Fruit fly (Drosophila melanogaster) whole organism, embryonic: Measurements from ENCODE around the gene Esyt2.

ENCODE experiments used
- CG10147 ChIP-seq: fragments of 200-800 bp; sonication (Bioruptor generic); optimal IDR thresholded peaks from 2 replicates; lab custom pipeline; 2019; ENCODE audit warnings: missing biosample characterization, mild to moderate bottlenecking, missing genetic modification characterization, moderate library complexity
- CG12236 ChIP-seq: fragments of 200-800 bp; sonication (Bioruptor generic); optimal IDR thresholded peaks from 2 replicates; lab custom pipeline; 2016; ENCODE audit warnings: missing biosample characterization, missing genetic modification characterization
- CG12391 ChIP-seq: fragments of 200-800 bp; sonication (Bioruptor generic); optimal IDR thresholded peaks from 3 replicates; lab custom pipeline; 2018; ENCODE audit warnings: missing biosample characterization, mild to moderate bottlenecking, missing genetic modification characterization, moderate library complexity
- CG13624 ChIP-seq: fragments of 200-800 bp; sonication (Bioruptor generic); optimal IDR thresholded peaks from 2 replicates; lab custom pipeline; 2016; ENCODE audit warnings: missing biosample characterization, missing genetic modification characterization
- CG14860 ChIP-seq: fragments of 200-800 bp; sonication (Bioruptor generic); IDR thresholded peaks from 3 replicates; pipeline ENCODE4 v1.3.6; 2022; ENCODE audit warnings: missing biosample characterization, missing genetic modification characterization; ENCODE audit not compliant: partially characterized antibody
- CG1529 ChIP-seq: fragments of 200-800 bp; sonication (Bioruptor generic); optimal IDR thresholded peaks from 3 replicates; lab custom pipeline; 2018; ENCODE audit warnings: missing biosample characterization, missing genetic modification characterization
- CG15696 ChIP-seq: fragments of 200-800 bp; sonication (Bioruptor generic); optimal IDR thresholded peaks from 2 replicates; lab custom pipeline; 2019; ENCODE audit warnings: missing biosample characterization, mild to moderate bottlenecking, missing genetic modification characterization, moderate library complexity
- CG16813 ChIP-seq: fragments of 200-800 bp; sonication (Bioruptor generic); IDR thresholded peaks from 3 replicates; pipeline ENCODE4 v1.3.6; 2022; ENCODE audit warnings: missing biosample characterization, missing genetic modification characterization; ENCODE audit not compliant: partially characterized antibody
- CG2120 ChIP-seq: fragments of 200-800 bp; sonication (Bioruptor generic); optimal IDR thresholded peaks from 3 replicates; lab custom pipeline; 2016; ENCODE audit warnings: missing biosample characterization, missing genetic modification characterization
- CG3407 ChIP-seq: fragments of 200-800 bp; sonication (Bioruptor generic); optimal IDR thresholded peaks from 2 replicates; lab custom pipeline; 2018; ENCODE audit warnings: missing biosample characterization, mild to moderate bottlenecking, missing genetic modification characterization
- CG3838 ChIP-seq: fragments of 200-800 bp; sonication (Bioruptor generic); optimal IDR thresholded peaks from 3 replicates; lab custom pipeline; 2016; ENCODE audit warnings: missing biosample characterization, missing genetic modification characterization
- CG42726 ChIP-seq: fragments of 200-800 bp; sonication (Bioruptor generic); IDR thresholded peaks from 2 replicates; pipeline ENCODE4 v1.3.6; 2022; ENCODE audit warnings: missing biosample characterization, missing genetic modification characterization; ENCODE audit not compliant: partially characterized antibody
- CG6765 ChIP-seq: fragments of 200-800 bp; sonication (Bioruptor generic); optimal IDR thresholded peaks from 3 replicates; lab custom pipeline; 2017; ENCODE audit warnings: missing biosample characterization, mild to moderate bottlenecking, missing genetic modification characterization
- CG6791 ChIP-seq: fragments of 200-800 bp; sonication (Bioruptor generic); IDR thresholded peaks from 3 replicates; pipeline ENCODE4 v1.3.6; 2022; ENCODE audit warnings: missing biosample characterization, missing genetic modification characterization; ENCODE audit not compliant: partially characterized antibody
- CG7963 ChIP-seq: fragments of 200-800 bp; sonication (Bioruptor generic); IDR thresholded peaks from 3 replicates; pipeline ENCODE4 v1.3.6; 2022; ENCODE audit warnings: missing biosample characterization, missing genetic modification characterization; ENCODE audit not compliant: partially characterized antibody
- CG7987 ChIP-seq: fragments of 200-800 bp; sonication (Bioruptor generic); optimal IDR thresholded peaks from 2 replicates; lab custom pipeline; 2018; ENCODE audit warnings: missing biosample characterization, mild to moderate bottlenecking, missing genetic modification characterization, moderate library complexity
- Dll ChIP-seq: fragments of 200-800 bp; sonication (Bioruptor generic); IDR thresholded peaks from 4 replicates; pipeline ENCODE4 v1.3.6; 2022; ENCODE audit warnings: missing biosample characterization, missing genetic modification characterization; ENCODE audit not compliant: partially characterized antibody
- Dp ChIP-seq: fragments of 200-800 bp; sonication (Bioruptor generic); optimal IDR thresholded peaks from 2 replicates; lab custom pipeline; 2018; ENCODE audit warnings: missing biosample characterization, mild to moderate bottlenecking, missing genetic modification characterization, moderate library complexity
- Elba2 ChIP-seq: fragments of 200-800 bp; sonication (Bioruptor generic); optimal IDR thresholded peaks from 3 replicates; lab custom pipeline; 2016; ENCODE audit warnings: missing biosample characterization, missing genetic modification characterization
- HLH4C ChIP-seq: fragments of 200-800 bp; sonication (Bioruptor generic); IDR thresholded peaks from 3 replicates; pipeline ENCODE4 v1.3.6; 2022; ENCODE audit warnings: missing biosample characterization, missing genetic modification characterization; ENCODE audit not compliant: partially characterized antibody
- HmgZ ChIP-seq: fragments of 200-800 bp; sonication (Bioruptor generic); optimal IDR thresholded peaks from 2 replicates; lab custom pipeline; 2018; ENCODE audit warnings: missing biosample characterization, mild to moderate bottlenecking, missing genetic modification characterization
- Lim3 ChIP-seq: fragments of 200-800 bp; sonication (Bioruptor generic); IDR thresholded peaks from 2 replicates; pipeline ENCODE4 v1.3.6; 2022; ENCODE audit warnings: missing biosample characterization, missing genetic modification characterization
- Meics ChIP-seq: fragments of 200-800 bp; sonication (Bioruptor generic); optimal IDR thresholded peaks from 2 replicates; lab custom pipeline; 2017; ENCODE audit warnings: missing biosample characterization, mild to moderate bottlenecking, missing genetic modification characterization
- Mrtf ChIP-seq: fragments of 200-800 bp; sonication (Bioruptor generic); IDR thresholded peaks from 3 replicates; pipeline ENCODE4 v1.3.6; 2022; ENCODE audit warnings: missing biosample characterization, missing genetic modification characterization
- Neu2 ChIP-seq: fragments of 200-800 bp; sonication (Bioruptor generic); optimal IDR thresholded peaks from 3 replicates; lab custom pipeline; 2016; ENCODE audit warnings: missing biosample characterization, missing genetic modification characterization, borderline replicate concordance
- Opbp ChIP-seq: fragments of 200-800 bp; sonication (Bioruptor generic); IDR thresholded peaks from 3 replicates; pipeline ENCODE4 v1.3.6; 2022; ENCODE audit warnings: missing biosample characterization, missing genetic modification characterization; ENCODE audit not compliant: partially characterized antibody
- Ravus ChIP-seq: fragments of 200-800 bp; sonication (Bioruptor generic); IDR thresholded peaks from 2 replicates; pipeline ENCODE4 v1.3.6; 2022; ENCODE audit warnings: missing biosample characterization, missing genetic modification characterization
- Six4 ChIP-seq: fragments of 200-800 bp; sonication (Bioruptor generic); optimal IDR thresholded peaks from 2 replicates; lab custom pipeline; 2016; ENCODE audit warnings: missing biosample characterization, missing genetic modification characterization
- amos ChIP-seq: fragments of 200-800 bp; sonication (Bioruptor generic); IDR thresholded peaks from 2 replicates; pipeline ENCODE4 v1.3.6; 2022; ENCODE audit warnings: missing biosample characterization, missing genetic modification characterization; ENCODE audit not compliant: partially characterized antibody
- ato ChIP-seq: fragments of 200-800 bp; sonication (Bioruptor generic); IDR thresholded peaks from 2 replicates; pipeline ENCODE4 v1.3.6; 2022; ENCODE audit warnings: missing biosample characterization, missing genetic modification characterization; ENCODE audit not compliant: partially characterized antibody
- bbx ChIP-seq: fragments of 200-800 bp; sonication (Bioruptor generic); IDR thresholded peaks from 2 replicates; pipeline ENCODE4 v1.3.6; 2022; ENCODE audit warnings: missing biosample characterization, missing genetic modification characterization; ENCODE audit not compliant: partially characterized antibody
- chinmo ChIP-seq: fragments of 200-800 bp; sonication (Bioruptor generic); IDR thresholded peaks from 4 replicates; pipeline ENCODE4 v1.3.6; 2022; ENCODE audit warnings: missing biosample characterization, missing genetic modification characterization; ENCODE audit not compliant: partially characterized antibody
- dati ChIP-seq: fragments of 200-800 bp; sonication (Bioruptor generic); IDR thresholded peaks from 2 replicates; pipeline ENCODE4 v1.3.6; 2022; ENCODE audit warnings: missing biosample characterization, missing genetic modification characterization
- dmrt99B ChIP-seq: fragments of 200-800 bp; sonication (Bioruptor generic); optimal IDR thresholded peaks from 2 replicates; lab custom pipeline; 2018; ENCODE audit warnings: missing biosample characterization, mild to moderate bottlenecking, missing genetic modification characterization, moderate library complexity
- en ChIP-seq: fragments of 200-800 bp; sonication (Bioruptor generic); optimal IDR thresholded peaks from 2 replicates; lab custom pipeline; 2016; ENCODE audit warnings: missing biosample characterization, missing genetic modification characterization
- insv ChIP-seq, 2 experiments: fragments of 200-800 bp; sonication (Bioruptor generic); optimal IDR thresholded peaks; 3 replicates each; lab custom pipeline; 2016 to 2018; ENCODE audit warnings: missing biosample characterization in 2 of 2, missing genetic modification characterization in 2 of 2
- inv ChIP-seq: fragments of 200-800 bp; sonication (Bioruptor generic); IDR thresholded peaks from 2 replicates; pipeline ENCODE4 v1.3.6; 2022; ENCODE audit warnings: missing biosample characterization, missing genetic modification characterization; ENCODE audit not compliant: partially characterized antibody
- jumu ChIP-seq: fragments of 200-800 bp; sonication (Bioruptor generic); optimal IDR thresholded peaks from 3 replicates; lab custom pipeline; 2016; ENCODE audit warnings: missing biosample characterization, missing genetic modification characterization
- mld ChIP-seq: fragments of 200-800 bp; sonication (Bioruptor generic); IDR thresholded peaks from 3 replicates; pipeline ENCODE4 v1.3.6; 2022; ENCODE audit warnings: missing biosample characterization, missing genetic modification characterization; ENCODE audit not compliant: partially characterized antibody
- pros ChIP-seq: fragments of 200-800 bp; sonication (Bioruptor generic); optimal IDR thresholded peaks from 3 replicates; lab custom pipeline; 2019; ENCODE audit warnings: missing biosample characterization, mild to moderate bottlenecking, missing genetic modification characterization, moderate library complexity
- sc ChIP-seq, 3 experiments: fragments of >200 bp in 2 of 3; fragments of 200-800 bp in 1 of 3; sonication (Bioruptor generic) in 1 of 3; optimal IDR thresholded peaks; 2 replicates in 2 of 3; 3 replicates in 1 of 3; lab custom pipeline; 2017; ENCODE audit warnings: mild to moderate bottlenecking in 1 of 3, missing biosample characterization in 1 of 3, missing genetic modification characterization in 1 of 3, missing genetic modification reagents in 1 of 3
- sd ChIP-seq: fragments of 200-800 bp; sonication (Bioruptor generic); optimal IDR thresholded peaks from 3 replicates; lab custom pipeline; 2018; ENCODE audit warnings: missing biosample characterization, mild to moderate bottlenecking, missing genetic modification characterization, moderate library complexity
- slp2 ChIP-seq: fragments of 200-800 bp; sonication (Bioruptor generic); optimal IDR thresholded peaks from 2 replicates; lab custom pipeline; 2016; ENCODE audit warnings: missing biosample characterization, missing genetic modification characterization
- stc ChIP-seq: fragments of 200-800 bp; sonication (Bioruptor generic); IDR thresholded peaks from 2 replicates; pipeline ENCODE4 v1.3.6; 2022; ENCODE audit warnings: missing biosample characterization, missing genetic modification characterization
- stwl ChIP-seq: fragments of 200-800 bp; sonication (Bioruptor generic); optimal IDR thresholded peaks from 3 replicates; lab custom pipeline; 2018; ENCODE audit warnings: missing biosample characterization, mild to moderate bottlenecking, missing genetic modification characterization, moderate library complexity
- vfl ChIP-seq: fragments of 200-800 bp; sonication (Bioruptor generic); optimal IDR thresholded peaks from 2 replicates; lab custom pipeline; 2016; ENCODE audit warnings: missing biosample characterization, missing genetic modification characterization
- vnd ChIP-seq: fragments of 200-800 bp; sonication (Bioruptor generic); IDR thresholded peaks from 3 replicates; pipeline ENCODE4 v1.3.6; 2022; ENCODE audit warnings: missing biosample characterization, missing genetic modification characterization; ENCODE audit not compliant: partially characterized antibody
- wdn ChIP-seq: fragments of 200-800 bp; sonication (Bioruptor generic); IDR thresholded peaks from 2 replicates; pipeline ENCODE4 v1.3.6; 2022; ENCODE audit warnings: missing biosample characterization, missing genetic modification characterization

Gene Esyt2

DNA sequence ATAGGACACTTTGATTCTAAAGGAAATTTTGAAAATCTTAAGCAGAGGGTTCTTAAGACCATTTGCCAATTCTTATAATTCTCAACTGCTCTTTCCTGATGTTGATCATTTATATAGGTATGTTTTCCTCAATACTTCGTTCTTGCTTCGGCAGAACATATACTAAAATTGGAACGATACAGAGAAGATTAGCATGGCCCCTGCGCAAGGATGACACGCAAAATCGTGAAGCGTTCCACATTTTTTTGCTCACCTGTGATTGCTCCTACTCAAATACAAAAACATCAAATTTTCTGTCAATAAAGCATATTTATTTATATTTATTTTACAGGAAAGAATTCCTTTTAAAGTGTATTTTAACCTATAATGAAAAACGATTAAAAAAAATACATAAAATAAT, 12.0 kb downstream of the Esyt2 start:
- TF ChIP-seq CG12236 (GFP tag; lab: Kevin White, UChicago) (no peak), CG14860 (peak; percentile 47), CG16813 (GFP tag; lab: Robert Waterston, UW) (peak; percentile 11), HmgZ (no peak), Meics (no peak), insv (GFP tag; optimal IDR thresholded peaks at IDR 0.05; lab: Kevin White, UChicago) (no peak), CG12391 (tag; lab: Kevin White, UChicago) (no peak), vnd (GFP tag; lab: Robert Waterston, UW) (peak; percentile 6; the same call in 2 of the 3 replicates), CG6791 (peak; percentile 79), CG15696 (tag; lab: Kevin White, UChicago) (no peak), CG2120 (GFP tag; lab: Kevin White, UChicago) (no peak), CG42726 (0 out of 2 replicates have a peak, but pooled peaks have one; percentile 3), chinmo (GFP tag; lab: Robert Waterston, UW) (no peak), amos (GFP tag; lab: Robert Waterston, UW) (peak; percentile 68; the same call in 1 of the 2 replicates), HLH4C (GFP tag; lab: Robert Waterston, UW) (peak; percentile 3; the same call in 1 of the 3 replicates), Six4 (GFP tag; lab: Kevin White, UChicago) (no peak), ato (peak; percentile 35; the same call in 1 of the 2 replicates), Lim3 (no peak), Opbp (GFP tag; lab: Robert Waterston, UW) (peak; percentile 44; the same call in 2 of the 3 replicates), CG7963 (GFP tag; lab: Robert Waterston, UW) (peak; percentile 33; the same call in 1 of the 3 replicates), bbx (GFP tag; lab: Robert Waterston, UW) (peak; percentile 53; the same call in 1 of the 2 replicates), mld (GFP tag; lab: Robert Waterston, UW) (peak; percentile 92)

dm6 chr3R:24557020-24557465, 12.5 kb downstream of the Esyt2 start:
- TF ChIP-seq vfl = peak; percentile 21
- TF ChIP-seq stc (GFP tag; lab: Robert Waterston, UW) = no peak
- peak; percentile 36 for TF ChIP-seq stwl (tag; lab: Kevin White, UChicago)
- TF ChIP-seq jumu (GFP tag; lab: Kevin White, UChicago) = no peak
- TF ChIP-seq Mrtf (GFP tag; lab: Robert Waterston, UW) = no peak
- no peak for TF ChIP-seq dmrt99B (tag; lab: Kevin White, UChicago)
- no peak for TF ChIP-seq CG6765
- peak; percentile 76 for TF ChIP-seq CG2120 (GFP tag; lab: Kevin White, UChicago)
- TF ChIP-seq wdn = no peak
- TF ChIP-seq CG3407 (GFP tag; lab: Kevin White, UChicago) = no peak
- peak; percentile 95 for TF ChIP-seq CG13624 (GFP tag; lab: Kevin White, UChicago)
- peak; percentile 18 for TF ChIP-seq Dp (GFP tag; lab: Kevin White, UChicago)
- no peak for TF ChIP-seq CG10147 (GFP tag; lab: Kevin White, UChicago)
- TF ChIP-seq Neu2 = no peak
- peak; percentile 66 for TF ChIP-seq CG7987 (GFP tag; lab: Kevin White, UChicago)
- TF ChIP-seq Ravus = no peak
- TF ChIP-seq sd (tag; lab: Kevin White, UChicago) = no peak
- TF ChIP-seq CG3838 (GFP tag; lab: Kevin White, UChicago) = no peak
- no peak for TF ChIP-seq CG1529 (GFP tag; lab: Kevin White, UChicago)
- peak; percentile 12 for TF ChIP-seq Elba2 (GFP tag; lab: Kevin White, UChicago)
- TF ChIP-seq pros = no peak
- no peak for TF ChIP-seq dati (GFP tag; lab: Robert Waterston, UW)
- peak; percentile 49 for TF ChIP-seq inv (GFP tag; lab: Robert Waterston, UW)
- TF ChIP-seq slp2 (GFP tag; lab: Kevin White, UChicago) = no peak
- peak; percentile 61; the same call in 1 of the 4 replicates for TF ChIP-seq Dll
- TF ChIP-seq sc (optimal IDR thresholded peaks at IDR 0.05; lab: Kevin White, UChicago) = no peak
- TF ChIP-seq sc (GFP tag; optimal IDR thresholded peaks at IDR 0.05; lab: Kevin White, UChicago) = no peak
- TF ChIP-seq CG12391 (tag; lab: Kevin White, UChicago) = peak; percentile 44
- no peak for TF ChIP-seq en (GFP tag; lab: Kevin White, UChicago)
